Worm (Caenorhabditis elegans): Measurements from ENCODE around the gene C48D1.9.

The C48D1.9 gene

DNA sequence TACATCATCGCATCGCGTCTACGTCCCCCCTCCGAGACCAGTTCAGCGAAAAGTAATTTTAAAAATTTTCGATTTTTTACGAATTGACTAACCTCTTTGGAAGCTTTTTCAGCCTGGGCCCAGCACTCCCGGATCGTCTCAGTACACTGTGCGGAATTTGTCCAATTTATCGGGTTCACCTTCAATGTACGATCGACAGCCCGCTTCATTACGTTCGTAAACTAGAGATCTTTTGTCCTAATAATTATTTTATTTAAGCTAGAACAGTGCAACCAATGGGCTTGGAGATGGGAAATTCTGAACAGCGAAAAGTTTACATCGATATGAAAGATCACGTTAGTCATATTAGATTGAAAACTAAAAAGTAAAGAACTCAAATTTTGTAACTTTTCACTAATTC is 31.9 kb upstream of the C48D1.9 start:
- TF ChIP-seq flt-1 (GFP tag; IDR thresholded peaks at IDR 0.05) (no peak), klf-2 (GFP tag; conservative IDR thresholded peaks at IDR 0.05) (no peak), med-1 (GFP tag; optimal IDR thresholded peaks at IDR 0.05; ENCODE audit: insufficient read depth) (no peak), ztf-29 (GFP tag; IDR thresholded peaks at IDR 0.05) (no peak), ref-1 (GFP tag; conservative IDR thresholded peaks at IDR 0.05) (no peak), cog-1 (tag; optimal IDR thresholded peaks at IDR 0.05) (no peak), ztf-23 (GFP tag; IDR thresholded peaks at IDR 0.05) (no peak), T22C8.4 (GFP tag; IDR thresholded peaks at IDR 0.05) (no peak), tab-1 (GFP tag; IDR thresholded peaks at IDR 0.05) (no peak)

DNA sequence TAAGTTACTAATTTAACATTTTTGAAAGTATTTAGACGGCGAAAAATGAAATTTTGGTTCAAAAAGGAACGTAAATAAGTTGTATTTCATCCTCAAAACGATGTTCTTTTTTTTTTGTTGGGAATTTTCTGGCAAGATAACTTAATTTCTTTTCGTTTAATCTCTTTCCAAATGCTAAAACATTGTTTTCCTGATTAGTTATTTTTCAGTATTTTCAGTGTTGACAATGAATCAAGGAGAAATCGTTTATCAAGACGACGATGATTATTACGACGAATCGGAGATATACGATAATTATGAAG is 31.3 kb upstream of the C48D1.9 start, which contains the start of gene lin-54:
TSS of gene lin-54 (plus strand) at position 203 of the 302 bp plus-strand sequence.
- TF ChIP-seq T22C8.4 (GFP tag; IDR thresholded peaks at IDR 0.05), result no peak
- TF ChIP-seq ztf-29 (GFP tag; IDR thresholded peaks at IDR 0.05), result no peak
- TF ChIP-seq med-1 (GFP tag; optimal IDR thresholded peaks at IDR 0.05; ENCODE audit: insufficient read depth), result no peak
- no peak for TF ChIP-seq klf-2 (GFP tag; conservative IDR thresholded peaks at IDR 0.05)
- no peak for TF ChIP-seq ztf-23 (GFP tag; IDR thresholded peaks at IDR 0.05)
- no peak for TF ChIP-seq cog-1 (tag; optimal IDR thresholded peaks at IDR 0.05)
- TF ChIP-seq tab-1 (GFP tag; IDR thresholded peaks at IDR 0.05), result no peak

DNA sequence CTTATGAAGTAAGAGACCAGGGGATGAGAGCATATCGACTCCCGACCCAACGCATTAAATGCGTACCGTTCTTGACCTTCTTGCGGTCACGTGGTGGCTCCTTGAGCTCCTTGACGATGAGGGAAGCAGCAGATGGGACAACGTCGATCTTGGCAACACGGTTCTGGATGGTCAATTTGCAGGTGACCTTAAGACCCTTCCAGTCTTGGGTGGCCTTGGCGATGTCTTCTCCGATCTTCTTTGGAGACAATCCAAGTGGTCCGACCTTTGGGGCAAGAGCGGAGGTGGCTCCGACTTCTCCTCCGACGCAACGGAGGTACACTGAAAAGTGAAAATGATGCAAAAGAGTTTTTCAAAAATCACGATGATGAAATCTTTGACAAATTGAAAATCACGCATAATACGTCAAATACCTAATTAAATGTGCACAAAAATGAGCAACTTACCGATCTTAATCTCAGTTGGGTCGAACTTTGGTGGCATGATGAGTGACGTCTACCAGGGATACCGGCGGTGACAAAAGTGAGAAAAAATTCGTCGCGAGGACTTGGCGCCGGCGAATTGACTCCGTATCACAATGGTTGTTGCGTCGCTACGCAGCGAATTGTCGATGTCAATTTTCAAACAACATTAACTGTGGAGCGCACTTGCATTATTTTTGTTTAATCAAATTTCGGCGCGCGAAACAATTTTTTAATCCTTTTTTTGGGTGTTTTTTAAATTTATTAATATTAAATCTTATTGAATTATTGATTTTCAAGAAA is 30.8 kb upstream of the C48D1.9 start, which contains the start of gene rpl-12:
TSS of gene rpl-12 (minus strand) at position 574 of the 764 bp plus-strand sequence.
- no peak for TF ChIP-seq med-1 (GFP tag; optimal IDR thresholded peaks at IDR 0.05; ENCODE audit: insufficient read depth)
- peak; percentile 77 for TF ChIP-seq flt-1 (GFP tag; IDR thresholded peaks at IDR 0.05)
- no peak for TF ChIP-seq ref-1 (GFP tag; conservative IDR thresholded peaks at IDR 0.05)
- 0 out of 2 replicates have a peak, but pooled peaks have one; percentile 15 for TF ChIP-seq klf-2 (GFP tag; conservative IDR thresholded peaks at IDR 0.05)
- peak; percentile 98 for TF ChIP-seq cog-1 (tag; optimal IDR thresholded peaks at IDR 0.05)
- no peak for TF ChIP-seq ztf-29 (GFP tag; IDR thresholded peaks at IDR 0.05)
- peak; percentile 89 for TF ChIP-seq ztf-23 (GFP tag; IDR thresholded peaks at IDR 0.05)
- no peak for TF ChIP-seq tab-1 (GFP tag; IDR thresholded peaks at IDR 0.05)
- TF ChIP-seq T22C8.4 (GFP tag; IDR thresholded peaks at IDR 0.05), result peak; percentile 58; the same call in 1 of the 2 replicates

DNA sequence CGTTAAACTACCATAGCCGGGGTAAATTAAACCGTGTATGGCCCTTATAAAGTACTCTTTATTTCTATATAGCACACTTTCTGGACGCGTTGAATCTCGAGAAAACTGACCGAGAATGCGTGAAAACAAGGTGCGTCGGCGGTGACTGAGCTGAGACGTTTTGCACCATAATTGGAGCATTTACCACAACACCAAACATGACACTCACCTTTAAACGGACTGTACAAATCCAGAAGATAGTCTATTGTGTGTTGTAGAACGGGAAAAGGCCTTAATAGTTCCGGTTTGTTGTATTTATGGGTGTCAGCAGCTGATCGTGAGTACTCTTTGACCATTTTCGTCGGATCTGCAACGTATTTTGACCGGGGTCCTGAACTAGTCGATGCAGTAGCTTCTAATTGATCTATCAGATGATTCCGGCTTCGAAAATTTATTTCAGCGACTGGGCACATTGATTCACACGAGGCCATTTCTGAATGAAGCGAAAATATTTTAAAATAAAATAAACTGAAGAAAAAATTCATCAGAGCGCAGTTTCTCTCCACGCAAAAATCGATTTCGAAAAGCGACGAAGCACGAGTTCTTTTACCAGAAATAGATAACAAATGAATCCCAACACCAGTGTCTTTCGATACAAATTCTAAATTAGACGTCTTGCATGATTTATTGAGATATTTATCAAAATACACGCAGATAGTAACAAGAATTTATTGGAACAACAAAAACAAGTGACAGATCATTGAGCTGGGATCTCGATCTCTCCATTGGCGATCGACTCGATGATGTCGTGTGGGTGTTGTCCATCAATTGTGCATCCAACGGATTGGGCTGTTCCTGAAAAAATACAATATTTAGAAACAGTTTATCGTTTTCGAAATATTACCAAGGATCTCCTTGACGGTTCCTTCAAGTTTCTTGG is 29.7 kb upstream of the C48D1.9 start, which contains the start of gene tag-115:
TSS of gene tag-115 (minus strand) at position 472 of the 919 bp plus-strand sequence.
- no peak for TF ChIP-seq ztf-29 (GFP tag; IDR thresholded peaks at IDR 0.05)
- no peak for TF ChIP-seq klf-2 (GFP tag; conservative IDR thresholded peaks at IDR 0.05)
- no peak for TF ChIP-seq flt-1 (GFP tag; IDR thresholded peaks at IDR 0.05)
- TF ChIP-seq ztf-23 (GFP tag; IDR thresholded peaks at IDR 0.05), result no peak
- no peak for TF ChIP-seq cog-1 (tag; optimal IDR thresholded peaks at IDR 0.05)
- no peak for TF ChIP-seq tab-1 (GFP tag; IDR thresholded peaks at IDR 0.05)
- TF ChIP-seq ref-1 (GFP tag; conservative IDR thresholded peaks at IDR 0.05), result no peak
- TF ChIP-seq T22C8.4 (GFP tag; IDR thresholded peaks at IDR 0.05), result no peak
- no peak for TF ChIP-seq med-1 (GFP tag; optimal IDR thresholded peaks at IDR 0.05; ENCODE audit: insufficient read depth)

DNA sequence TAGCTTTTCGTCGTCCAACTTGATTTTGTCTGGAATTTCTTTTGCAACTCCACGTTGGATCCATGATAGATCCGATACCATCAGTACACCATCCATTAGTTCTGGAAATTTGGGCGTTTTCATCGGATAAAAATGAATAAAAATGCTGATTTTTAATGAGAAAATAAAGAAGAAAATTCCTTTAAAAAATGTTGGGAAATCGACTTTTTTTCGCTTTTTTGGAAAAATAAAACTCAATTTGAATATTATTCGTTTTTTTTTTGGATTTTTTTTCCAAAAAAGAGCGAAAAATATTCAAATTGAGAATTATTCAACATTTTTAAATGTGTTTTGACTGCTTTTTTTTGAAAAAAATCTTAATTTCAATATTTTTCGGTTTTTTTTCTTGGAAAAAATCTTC is 27.0 kb upstream of the C48D1.9 start, which contains the start of gene pwp-1:
TSS of gene pwp-1 (minus strand) at position 101 of the 400 bp plus-strand sequence.
- TF ChIP-seq ztf-29 (GFP tag; IDR thresholded peaks at IDR 0.05) (no peak), med-1 (GFP tag; optimal IDR thresholded peaks at IDR 0.05; ENCODE audit: insufficient read depth) (no peak), cog-1 (tag; optimal IDR thresholded peaks at IDR 0.05) (no peak), flt-1 (GFP tag; IDR thresholded peaks at IDR 0.05) (no peak), klf-2 (GFP tag; conservative IDR thresholded peaks at IDR 0.05) (no peak), T22C8.4 (GFP tag; IDR thresholded peaks at IDR 0.05) (no peak)

DNA sequence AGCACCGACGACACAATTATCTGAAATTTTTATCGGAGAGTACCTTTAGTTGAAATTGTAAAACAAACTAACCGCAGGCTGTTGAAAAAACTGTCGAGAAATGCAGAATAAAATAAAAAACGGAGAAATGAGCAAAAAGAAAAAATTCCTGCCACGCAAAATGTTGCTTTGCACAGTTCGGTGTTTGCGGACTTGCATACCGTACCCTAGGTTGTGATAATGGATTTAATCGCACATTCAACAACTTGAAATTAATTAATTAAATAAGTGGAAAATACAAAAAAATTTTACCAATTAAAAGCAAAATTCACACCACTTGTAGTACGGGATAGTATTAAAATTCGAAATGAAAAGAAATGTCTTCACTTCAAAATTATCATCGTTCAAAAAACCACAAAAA is 21.9 kb upstream of the C48D1.9 start:
- TF ChIP-seq tab-1 (GFP tag; IDR thresholded peaks at IDR 0.05) (no peak), cog-1 (tag; optimal IDR thresholded peaks at IDR 0.05) (no peak), ref-1 (GFP tag; conservative IDR thresholded peaks at IDR 0.05) (no peak), ztf-23 (GFP tag; IDR thresholded peaks at IDR 0.05) (no peak), ztf-29 (GFP tag; IDR thresholded peaks at IDR 0.05) (no peak), flt-1 (GFP tag; IDR thresholded peaks at IDR 0.05) (no peak), klf-2 (GFP tag; conservative IDR thresholded peaks at IDR 0.05) (no peak), med-1 (GFP tag; optimal IDR thresholded peaks at IDR 0.05; ENCODE audit: insufficient read depth) (no peak), T22C8.4 (GFP tag; IDR thresholded peaks at IDR 0.05) (no peak)

DNA sequence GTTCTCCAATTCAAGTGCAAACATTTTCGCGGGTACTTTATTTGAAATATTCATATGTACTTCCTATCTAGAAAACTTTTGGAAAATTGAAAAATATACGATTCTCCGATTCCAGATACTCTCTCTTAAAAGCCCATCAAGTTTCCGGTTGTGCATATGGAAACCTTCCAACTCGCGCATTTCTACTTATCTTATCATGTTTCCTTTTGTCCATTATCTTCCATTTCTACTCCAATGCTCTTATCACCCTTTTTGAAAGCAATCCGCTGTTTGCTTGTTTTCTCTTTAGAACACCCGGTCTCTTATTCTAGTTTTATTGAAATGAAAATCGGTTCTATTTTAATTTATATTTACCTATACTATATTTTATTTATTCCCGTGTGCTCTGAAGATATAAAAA is 12.2 kb upstream of the C48D1.9 start, which contains the start of gene C48D1.5:
TSS of gene C48D1.5 (plus strand) at position 301 of the 400 bp plus-strand sequence.
- TF ChIP-seq ztf-29 (GFP tag; IDR thresholded peaks at IDR 0.05) (no peak), med-1 (GFP tag; optimal IDR thresholded peaks at IDR 0.05; ENCODE audit: insufficient read depth) (no peak), ref-1 (GFP tag; conservative IDR thresholded peaks at IDR 0.05) (no peak), klf-2 (GFP tag; conservative IDR thresholded peaks at IDR 0.05) (no peak), flt-1 (GFP tag; IDR thresholded peaks at IDR 0.05) (no peak), T22C8.4 (GFP tag; IDR thresholded peaks at IDR 0.05) (no peak), ztf-23 (GFP tag; IDR thresholded peaks at IDR 0.05) (no peak), cog-1 (tag; optimal IDR thresholded peaks at IDR 0.05) (no peak)

DNA sequence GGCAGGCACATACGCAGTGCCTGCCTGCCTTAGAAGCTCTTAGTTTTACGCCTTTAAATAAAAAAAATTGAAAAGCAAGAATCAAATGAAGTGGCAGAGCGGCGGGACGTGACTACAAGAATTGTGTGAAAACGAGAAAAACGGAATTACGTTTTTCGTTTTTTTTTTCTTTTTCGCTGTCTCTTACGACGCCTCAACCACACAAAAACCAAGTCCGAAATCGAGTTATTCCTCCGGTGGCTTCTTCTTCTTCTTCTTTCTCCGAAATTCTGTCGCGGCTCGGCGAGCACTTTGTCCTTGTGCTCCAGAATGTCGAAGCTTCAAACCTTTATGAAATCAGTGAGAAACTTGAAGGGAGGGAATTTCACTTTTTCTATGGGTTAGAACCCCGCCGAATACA is 11.1 kb upstream of the C48D1.9 start:
- TF ChIP-seq flt-1 (GFP tag; IDR thresholded peaks at IDR 0.05), result no peak
- TF ChIP-seq cog-1 (tag; optimal IDR thresholded peaks at IDR 0.05), result no peak
- TF ChIP-seq T22C8.4 (GFP tag; IDR thresholded peaks at IDR 0.05), result no peak
- TF ChIP-seq ztf-29 (GFP tag; IDR thresholded peaks at IDR 0.05), result no peak
- no peak for TF ChIP-seq ref-1 (GFP tag; conservative IDR thresholded peaks at IDR 0.05)
- TF ChIP-seq klf-2 (GFP tag; conservative IDR thresholded peaks at IDR 0.05), result no peak
- no peak for TF ChIP-seq tab-1 (GFP tag; IDR thresholded peaks at IDR 0.05)
- no peak for TF ChIP-seq med-1 (GFP tag; optimal IDR thresholded peaks at IDR 0.05; ENCODE audit: insufficient read depth)
- no peak for TF ChIP-seq ztf-23 (GFP tag; IDR thresholded peaks at IDR 0.05)

Data from whole organism, midembryonic.